Worm (Caenorhabditis elegans) whole organism, late embryonic: ENCODE measurements around the gene nkb-2.

ENCODE experiments used
- F13H6.1 ChIP-seq: sonication (generic microtip); optimal IDR thresholded peaks from 2 replicates; lab custom pipeline; 2016; ENCODE audit warnings: missing genetic modification characterization, missing compliant biosample characterization
- T23F11.4 ChIP-seq: fragments of 200-800 bp; sonication (Bioruptor generic); optimal IDR thresholded peaks from 2 replicates; lab custom pipeline; 2018; ENCODE audit warnings: mild to moderate bottlenecking, missing genetic modification characterization, missing compliant biosample characterization
- ahr-1 ChIP-seq: sonication (generic microtip); optimal IDR thresholded peaks from 2 replicates; lab custom pipeline; 2016; ENCODE audit warnings: missing genetic modification characterization, missing compliant biosample characterization
- ama-1 ChIP-seq: fragments of 150-350 bp; optimal IDR thresholded peaks from 2 replicates; lab custom pipeline; 2014
- ceh-18 ChIP-seq: sonication (generic microtip); optimal IDR thresholded peaks from 2 replicates; lab custom pipeline; 2016; ENCODE audit warnings: missing genetic modification characterization, missing compliant biosample characterization
- ceh-19 ChIP-seq: fragments of 200-800 bp; sonication (Bioruptor generic); optimal IDR thresholded peaks from 2 replicates; lab custom pipeline; 2018; ENCODE audit warnings: mild to moderate bottlenecking, missing genetic modification characterization, missing compliant biosample characterization
- ceh-2 ChIP-seq: sonication (generic microtip); optimal IDR thresholded peaks from 2 replicates; lab custom pipeline; 2016; ENCODE audit warnings: missing genotype, missing genetic modification characterization, missing compliant biosample characterization
- ceh-31 ChIP-seq: sonication (generic microtip); optimal IDR thresholded peaks from 2 replicates; lab custom pipeline; 2016; ENCODE audit warnings: missing genetic modification characterization, missing compliant biosample characterization
- ceh-9 ChIP-seq: sonication (generic microtip); optimal IDR thresholded peaks from 2 replicates; lab custom pipeline; 2016; ENCODE audit warnings: mild to moderate bottlenecking, missing genetic modification characterization, inconsistent platforms, missing compliant biosample characterization
- che-1 ChIP-seq: sonication (generic microtip); optimal IDR thresholded peaks from 2 replicates; lab custom pipeline; 2016; ENCODE audit warnings: mild to moderate bottlenecking, missing genetic modification characterization, missing compliant biosample characterization
- dmd-4 ChIP-seq: sonication (generic microtip); optimal IDR thresholded peaks from 2 replicates; lab custom pipeline; 2016; ENCODE audit warnings: borderline replicate concordance, missing genetic modification characterization, missing compliant biosample characterization
- elt-2 ChIP-seq: sonication (generic microtip); optimal IDR thresholded peaks from 2 replicates; lab custom pipeline; 2016; ENCODE audit warnings: missing genetic modification reagents, missing genetic modification characterization, missing compliant biosample characterization
- elt-4 ChIP-seq: sonication (generic microtip); optimal IDR thresholded peaks from 2 replicates; lab custom pipeline; 2016; ENCODE audit warnings: missing genetic modification characterization, missing compliant biosample characterization
- ets-4 ChIP-seq: sonication (generic microtip); optimal IDR thresholded peaks from 2 replicates; lab custom pipeline; 2016; ENCODE audit warnings: missing genetic modification characterization, missing compliant biosample characterization
- fax-1 ChIP-seq: sonication (generic microtip); optimal IDR thresholded peaks from 2 replicates; lab custom pipeline; 2016; ENCODE audit warnings: missing genotype, missing genetic modification characterization, missing compliant biosample characterization
- fkh-6 ChIP-seq: sonication (generic microtip); optimal IDR thresholded peaks from 2 replicates; lab custom pipeline; 2016; ENCODE audit warnings: missing genetic modification characterization, missing compliant biosample characterization
- hlh-13 ChIP-seq: fragments of 200-800 bp; sonication (Bioruptor generic); optimal IDR thresholded peaks from 2 replicates; lab custom pipeline; 2018; ENCODE audit warnings: mild to moderate bottlenecking, missing genetic modification characterization, missing compliant biosample characterization
- hlh-30 ChIP-seq: sonication (generic microtip); optimal IDR thresholded peaks from 2 replicates; lab custom pipeline; 2017; ENCODE audit warnings: antibody characterized with exemption, missing genetic modification characterization, missing compliant biosample characterization; ENCODE audit not compliant: insufficient read depth
- hlh-6 ChIP-seq: sonication (generic microtip); optimal IDR thresholded peaks from 2 replicates; lab custom pipeline; 2016; ENCODE audit warnings: missing genotype, missing genetic modification characterization, missing compliant biosample characterization
- lim-6 ChIP-seq: sonication (generic microtip); optimal IDR thresholded peaks from 2 replicates; lab custom pipeline; 2016; ENCODE audit warnings: missing genetic modification characterization, missing compliant biosample characterization
- lin-11 ChIP-seq: fragments of 200-800 bp; sonication (Bioruptor generic); optimal IDR thresholded peaks from 2 replicates; lab custom pipeline; 2018; ENCODE audit warnings: mild to moderate bottlenecking, missing genetic modification characterization, missing compliant biosample characterization
- madf-2 ChIP-seq: sonication (generic microtip); optimal IDR thresholded peaks from 2 replicates; lab custom pipeline; 2017; ENCODE audit warnings: missing genetic modification characterization, missing compliant biosample characterization
- pag-3 ChIP-seq: sonication (generic microtip); optimal IDR thresholded peaks from 2 replicates; lab custom pipeline; 2016; ENCODE audit warnings: missing compliant biosample characterization, missing genetic modification characterization, borderline replicate concordance
- pat-9 ChIP-seq: fragments of 200-800 bp; sonication (Bioruptor generic); optimal IDR thresholded peaks from 2 replicates; lab custom pipeline; 2018; ENCODE audit warnings: mild to moderate bottlenecking, missing genetic modification characterization, moderate library complexity, missing compliant biosample characterization
- pax-1 ChIP-seq: fragments of 150-350 bp; optimal IDR thresholded peaks from 2 replicates; lab custom pipeline; 2014; ENCODE audit warnings: missing biosample characterization, missing genetic modification characterization
- pha-4 ChIP-seq: fragments of 150-350 bp; optimal IDR thresholded peaks from 2 replicates; lab custom pipeline; 2018; ENCODE audit warnings: missing biosample characterization, missing genetic modification reagents, missing genetic modification characterization
- pqm-1 ChIP-seq: sonication (generic microtip); optimal IDR thresholded peaks from 2 replicates; lab custom pipeline; 2016; ENCODE audit warnings: missing genetic modification characterization, missing compliant biosample characterization
- sdc-2 ChIP-seq: sonication (generic microtip); optimal IDR thresholded peaks from 2 replicates; lab custom pipeline; 2016; ENCODE audit warnings: missing genotype, missing genetic modification characterization, missing compliant biosample characterization
- sox-2 ChIP-seq: fragments of 200-800 bp; sonication (Bioruptor generic); IDR thresholded peaks from 2 replicates; pipeline ENCODE4 v1.3.6; 2022; ENCODE audit warnings: missing genetic modification reagents, missing genetic modification characterization, missing compliant biosample characterization
- tbx-2 ChIP-seq: sonication (generic microtip); optimal IDR thresholded peaks from 2 replicates; lab custom pipeline; 2016; ENCODE audit warnings: missing genetic modification characterization, missing compliant biosample characterization
- ttx-3 ChIP-seq: sonication (generic microtip); optimal IDR thresholded peaks from 2 replicates; lab custom pipeline; 2016; ENCODE audit warnings: missing genetic modification reagents, missing genetic modification characterization, missing compliant biosample characterization
- unc-3 ChIP-seq, 2 experiments: fragments of 200-800 bp in 1 of 2; sonication (Bioruptor generic) in 1 of 2; sonication (generic microtip) in 1 of 2; conservative IDR thresholded peaks in 1 of 2; optimal IDR thresholded peaks in 1 of 2; 2 replicates each; pipeline versions ENCODE4 v1.3.6 to Lab custom; 2016 to 2022; ENCODE audit warnings: missing compliant biosample characterization in 2 of 2, missing genetic modification characterization in 2 of 2, missing genetic modification reagents in 1 of 2
- unc-55 ChIP-seq: sonication (generic microtip); optimal IDR thresholded peaks from 2 replicates; lab custom pipeline; 2017; ENCODE audit warnings: missing biosample characterization, missing genetic modification reagents, missing genetic modification characterization
- zip-5 ChIP-seq: sonication (generic microtip); optimal IDR thresholded peaks from 2 replicates; lab custom pipeline; 2016; ENCODE audit warnings: missing genetic modification characterization, missing compliant biosample characterization
- ztf-16 ChIP-seq: sonication (generic microtip); optimal IDR thresholded peaks from 2 replicates; lab custom pipeline; 2017; ENCODE audit warnings: missing genetic modification characterization, missing compliant biosample characterization

nkb-2 gene

ce11 chrIV:10589072-10589471 is 1.7 kb upstream of the nkb-2 start, which contains the start of gene C43F9.4:
Gene C43F9.4, minus strand, starts transcription at chrIV:10589172.
- TF ChIP-seq ceh-9 (no peak), ama-1 (lab: Kevin White, UChicago) (no peak), fkh-6 (tag; lab: Kevin White, UChicago) (no peak), hlh-6 (tag; lab: Kevin White, UChicago) (no peak), pha-4 (tag; lab: Kevin White, UChicago) (no peak), che-1 (no peak), unc-3 (GFP tag; conservative IDR thresholded peaks at IDR 0.05; lab: Robert Waterston, UW) (no peak), unc-3 (tag; optimal IDR thresholded peaks at IDR 0.05; lab: Kevin White, UChicago) (no peak), fax-1 (tag; lab: Kevin White, UChicago) (no peak), ceh-2 (tag; lab: Kevin White, UChicago) (no peak), lim-6 (tag; lab: Kevin White, UChicago) (no peak), ttx-3 (tag; lab: Kevin White, UChicago) (no peak)

ce11 chrIV:10593570-10593969 is 2.8 kb downstream of the nkb-2 start, which contains the start of gene C43F9.7:
Gene C43F9.7, minus strand, starts transcription at chrIV:10593670.
- TF ChIP-seq pag-3 (tag; lab: Kevin White, UChicago) (no peak), hlh-30 (tag; lab: Kevin White, UChicago) (no peak), madf-2 (tag; lab: Kevin White, UChicago) (no peak), dmd-4 (no peak), elt-2 (tag; lab: Kevin White, UChicago) (no peak), unc-55 (GFP tag; lab: Kevin White, UChicago) (no peak), hlh-13 (no peak), elt-4 (tag; lab: Kevin White, UChicago) (no peak)
- TF ChIP-seq, all 69 proteins: peak for 0

ce11 chrIV:10596505-10596904 is 5.8 kb downstream of the nkb-2 start, which contains the start of gene C43F9.11:
Gene C43F9.11, plus strand, starts transcription at chrIV:10596805.
- TF ChIP-seq lin-11 (no peak), pat-9 (tag; lab: Kevin White, UChicago) (no peak), T23F11.4 (GFP tag; lab: Kevin White, UChicago) (no peak), dmd-4 (no peak), ttx-3 (tag; lab: Kevin White, UChicago) (no peak), pax-1 (tag; lab: Kevin White, UChicago) (no peak), ceh-19 (GFP tag; lab: Kevin White, UChicago) (no peak), tbx-2 (tag; lab: Kevin White, UChicago) (no peak), unc-55 (GFP tag; lab: Kevin White, UChicago) (no peak), hlh-6 (tag; lab: Kevin White, UChicago) (no peak)

ce11 chrIV:10599983-10600382 is 9.3 kb downstream of the nkb-2 start, which contains the start of gene R09H10.1:
Gene R09H10.1, plus strand, starts transcription at chrIV:10600283.
- TF ChIP-seq sdc-2 (tag; lab: Kevin White, UChicago) (no peak), pag-3 (tag; lab: Kevin White, UChicago) (no peak), ets-4 (tag; lab: Kevin White, UChicago) (no peak), ahr-1 (tag; lab: Kevin White, UChicago) (no peak), ceh-31 (tag; lab: Kevin White, UChicago) (no peak), pha-4 (tag; lab: Kevin White, UChicago) (no peak), dmd-4 (no peak), F13H6.1 (tag; lab: Kevin White, UChicago) (no peak), pqm-1 (tag; lab: Kevin White, UChicago) (no peak), ztf-16 (tag; lab: Kevin White, UChicago) (no peak), zip-5 (tag; lab: Kevin White, UChicago) (no peak), sox-2 (no peak), ceh-18 (tag; lab: Kevin White, UChicago) (no peak)
- TF ChIP-seq, all 69 proteins: peak for 0
